Worm (Caenorhabditis elegans) whole organism, L3 larva: ENCODE data around the gene M03E7.2.

Experiments used
- elt-3 ChIP-seq, 3 experiments: fragments of 150-350 bp in 1 of 3; sonication (generic microtip) in 2 of 3; optimal IDR thresholded peaks; 2 replicates in 2 of 3; 4 replicates in 1 of 3; lab custom pipeline; 2014 to 2017; ENCODE audit warnings: missing biosample characterization in 3 of 3, missing genetic modification characterization in 3 of 3
- eor-1 ChIP-seq, 2 experiments: fragments of 150-350 bp; optimal IDR thresholded peaks; 2 replicates each; lab custom pipeline; 2014 to 2018; ENCODE audit warnings: missing biosample characterization in 2 of 2, missing genetic modification characterization in 2 of 2
- fkh-10 ChIP-seq: sonication (generic microtip); optimal IDR thresholded peaks from 2 replicates; lab custom pipeline; 2017; ENCODE audit warnings: missing biosample characterization, missing genetic modification reagents, missing genetic modification characterization
- fos-1 ChIP-seq: fragments of 150-350 bp; optimal IDR thresholded peaks from 2 replicates; lab custom pipeline; 2014; ENCODE audit warnings: missing biosample characterization, missing genetic modification characterization
- hmg-11 ChIP-seq: sonication (generic microtip); optimal IDR thresholded peaks from 2 replicates; lab custom pipeline; 2016; ENCODE audit warnings: missing genetic modification characterization, missing compliant biosample characterization
- lsy-12 ChIP-seq: sonication (generic microtip); optimal IDR thresholded peaks from 2 replicates; lab custom pipeline; 2016; ENCODE audit warnings: mild to moderate bottlenecking, missing genetic modification characterization, missing compliant biosample characterization
- nfya-1 ChIP-seq: sonication (generic microtip); optimal IDR thresholded peaks from 2 replicates; lab custom pipeline; 2017; ENCODE audit warnings: missing genetic modification characterization, mild to moderate bottlenecking, missing compliant biosample characterization, antibody characterized with exemption, moderate library complexity; ENCODE audit not compliant: insufficient read depth
- nhr-11 ChIP-seq: fragments of 150-350 bp; optimal IDR thresholded peaks from 2 replicates; lab custom pipeline; 2014; ENCODE audit warnings: missing biosample characterization, missing genetic modification characterization
- nhr-76 ChIP-seq: fragments of 150-350 bp; sonication (generic microtip); optimal IDR thresholded peaks from 5 replicates; lab custom pipeline; 2014; ENCODE audit warnings: missing biosample characterization, missing genetic modification characterization
- nhr-77 ChIP-seq: fragments of 150-350 bp; optimal IDR thresholded peaks from 2 replicates; lab custom pipeline; 2014; ENCODE audit warnings: missing biosample characterization, missing genetic modification characterization
- skn-1 ChIP-seq: fragments of 150-350 bp; optimal IDR thresholded peaks from 2 replicates; lab custom pipeline; 2014; ENCODE audit warnings: missing biosample characterization, missing genetic modification characterization
- tbx-2 ChIP-seq: sonication (generic microtip); optimal IDR thresholded peaks from 2 replicates; lab custom pipeline; 2016; ENCODE audit warnings: mild to moderate bottlenecking, missing genetic modification characterization, missing compliant biosample characterization
- zag-1 ChIP-seq: fragments of 150-350 bp; optimal IDR thresholded peaks from 2 replicates; lab custom pipeline; 2014; ENCODE audit warnings: missing biosample characterization, missing genetic modification characterization
- ztf-11 ChIP-seq: fragments of 150-350 bp; optimal IDR thresholded peaks from 2 replicates; lab custom pipeline; 2014; ENCODE audit warnings: missing biosample characterization, missing genetic modification characterization

DNA sequence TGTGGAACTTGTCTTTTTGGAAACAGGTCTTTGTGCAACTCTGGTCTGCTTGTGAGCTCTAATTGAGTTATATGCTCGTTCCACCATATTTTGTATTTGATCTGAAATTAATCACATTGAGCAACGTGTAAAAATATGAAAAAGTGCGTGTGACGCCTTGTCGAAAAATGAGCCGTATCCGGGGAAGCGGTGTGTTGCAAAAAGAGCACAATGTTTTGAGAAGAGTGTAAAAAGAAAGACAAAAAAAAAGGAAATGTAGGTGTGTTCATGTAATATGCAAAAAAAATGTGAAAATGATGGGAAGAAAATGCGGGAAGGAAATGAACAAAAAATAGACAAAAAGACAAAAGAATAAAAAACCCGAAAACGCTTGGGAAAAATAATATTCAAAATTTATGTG lies 13.4 kb downstream of the M03E7.2 start, which contains the start of gene acy-4:
- TF ChIP-seq nhr-76 (tag; lab: Kevin White, UChicago) = no peak
- TF ChIP-seq ztf-11 = no peak
- no peak for TF ChIP-seq eor-1 (tag; optimal IDR thresholded peaks at IDR 0.05; lab: Kevin White, UChicago)
- TF ChIP-seq elt-3 (tag; optimal IDR thresholded peaks at IDR 0.05; lab: Kevin White, UChicago) = no peak
- TF ChIP-seq nfya-1 = no peak
- no peak for TF ChIP-seq hmg-11 (tag; lab: Kevin White, UChicago)
- TF ChIP-seq zag-1 (tag; lab: Kevin White, UChicago) = no peak
- no peak for TF ChIP-seq nhr-11
- no peak for TF ChIP-seq nhr-77
- no peak for TF ChIP-seq fos-1 (tag; lab: Kevin White, UChicago)
- no peak for TF ChIP-seq lsy-12 (tag; lab: Kevin White, UChicago)
- no peak for TF ChIP-seq skn-1
- no peak for TF ChIP-seq fkh-10 (GFP tag; lab: Kevin White, UChicago)
- no peak for TF ChIP-seq tbx-2 (tag; lab: Kevin White, UChicago)
